Worm (Caenorhabditis elegans) whole organism, young adult: ENCODE data around the gene srd-40.
"Not testable (repeated sequence)": the region's sequence is repeated elsewhere in the genome, so short reads cannot be mapped to it uniquely, and the experiment has no call there.

Source experiments
- F33H1.4 ChIP-seq: fragments of 200-800 bp; sonication (Bioruptor generic); IDR thresholded peaks from 2 replicates; pipeline ENCODE4 v1.3.6; 2022; ENCODE audit warnings: missing genetic modification reagents, missing genetic modification characterization, missing compliant biosample characterization
- ama-1 ChIP-seq, 3 experiments: fragments of 150-350 bp in 1 of 3; sonication (generic microtip) in 2 of 3; optimal IDR thresholded peaks; 2 replicates each; lab custom pipeline; 2014 to 2018; ENCODE audit warnings: missing biosample characterization in 2 of 3, missing genetic modification characterization in 2 of 3, missing genetic modification reagents in 2 of 3
- ceh-79 ChIP-seq: sonication (generic microtip); optimal IDR thresholded peaks from 2 replicates; lab custom pipeline; 2017; ENCODE audit warnings: mild to moderate bottlenecking, missing genetic modification characterization, missing compliant biosample characterization
- efl-1 ChIP-seq: fragments of 150-350 bp; optimal IDR thresholded peaks from 2 replicates; lab custom pipeline; 2014; ENCODE audit warnings: missing biosample characterization, missing genetic modification reagents, missing genetic modification characterization
- hlh-12 ChIP-seq: sonication (generic microtip); optimal IDR thresholded peaks from 2 replicates; lab custom pipeline; 2016; ENCODE audit warnings: missing genetic modification characterization, missing compliant biosample characterization
- lin-54 ChIP-seq: fragments of 200-800 bp; sonication (Bioruptor generic); optimal IDR thresholded peaks from 2 replicates; lab custom pipeline; 2018; ENCODE audit warnings: mild to moderate bottlenecking, missing genetic modification characterization, missing compliant biosample characterization
- snpc-4 ChIP-seq, 5 experiments: fragments of 150-350 bp in 1 of 5; sonication (generic microtip) in 4 of 5; optimal IDR thresholded peaks; 2 replicates each; lab custom pipeline; 2014 to 2018; ENCODE audit warnings: missing genetic modification characterization in 5 of 5, missing biosample characterization in 3 of 5, antibody characterized with exemption in 2 of 5, mild to moderate bottlenecking in 2 of 5, missing compliant biosample characterization in 2 of 5, missing genotype in 2 of 5, moderate library complexity in 2 of 5, missing genetic modification reagents in 1 of 5
- unc-130 ChIP-seq: sonication (generic microtip); optimal IDR thresholded peaks from 2 replicates; lab custom pipeline; 2016; ENCODE audit warnings: missing genetic modification reagents, missing genetic modification characterization, missing compliant biosample characterization

DNA sequence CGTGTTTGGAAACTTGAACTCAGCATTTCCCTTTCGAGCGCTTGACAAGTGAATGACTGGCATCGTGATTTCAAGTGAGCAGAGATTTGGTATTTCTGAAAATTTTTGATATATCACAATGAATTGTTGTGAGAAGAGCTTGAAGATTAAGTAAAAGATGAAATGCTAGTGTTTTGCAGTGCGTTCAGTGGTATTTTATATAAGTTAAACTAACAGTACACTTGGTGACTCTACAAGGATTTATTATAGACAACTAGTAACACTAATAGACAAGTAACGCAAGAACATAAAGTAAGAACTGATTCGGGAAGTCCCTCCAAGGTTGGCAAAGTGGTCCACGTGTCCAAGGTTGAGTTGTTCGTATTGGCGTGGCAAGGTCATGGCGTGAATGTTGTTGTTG, 20.8 kb upstream of the srd-40 start, which contains the start of gene dot-1.3:
- not testable (repeated sequence) for TF ChIP-seq unc-130 (GFP tag; lab: Kevin White, UChicago); snpc-4 (GFP tag; optimal IDR thresholded peaks at IDR 0.05; lab: Kevin White, UChicago); snpc-4 (tag; optimal IDR thresholded peaks at IDR 0.05; lab: Kevin White, UChicago); ceh-79 (tag; lab: Kevin White, UChicago); lin-54 (GFP tag; lab: Kevin White, UChicago); ama-1 (optimal IDR thresholded peaks at IDR 0.05; lab: Kevin White, UChicago); ama-1 (GFP tag; optimal IDR thresholded peaks at IDR 0.05; lab: Kevin White, UChicago); F33H1.4 (GFP tag; lab: Robert Waterston, UW); hlh-12 (tag; lab: Kevin White, UChicago); efl-1 (GFP tag; lab: Kevin White, UChicago)
